Worm (Caenorhabditis elegans) whole organism, dauer: ENCODE results near the gene R02F2.9.

Experiments used
- unc-62 ChIP-seq: sonication (generic microtip); optimal IDR thresholded peaks from 2 replicates; lab custom pipeline; 2017; ENCODE audit warnings: missing biosample characterization, missing genetic modification reagents, missing genetic modification characterization

R02F2.9 gene

DNA sequence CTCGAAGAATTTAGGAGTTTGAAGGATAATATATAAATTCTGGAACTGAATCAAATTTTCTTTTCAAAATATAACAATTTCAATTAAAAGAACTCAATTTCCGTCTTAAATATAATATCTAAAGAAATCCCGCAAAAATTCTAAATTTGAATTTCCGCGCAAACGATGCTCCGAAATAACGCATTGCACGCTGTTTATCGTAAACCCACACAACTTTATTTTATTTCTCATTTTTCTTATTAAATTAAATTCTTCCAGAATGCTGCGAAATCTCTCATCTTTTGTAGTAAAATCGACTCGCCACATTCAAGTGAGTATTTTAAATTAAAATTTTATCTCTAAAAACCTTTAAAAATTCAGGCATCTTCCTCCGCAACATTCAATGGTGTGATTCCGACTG, at the start of gene R02F2.9:
Gene R02F2.9, plus strand, starts transcription at position 218 of the 400 bp plus-strand sequence.
- TF ChIP-seq unc-62 (GFP tag; lab: Kevin White, UChicago): no peak

DNA sequence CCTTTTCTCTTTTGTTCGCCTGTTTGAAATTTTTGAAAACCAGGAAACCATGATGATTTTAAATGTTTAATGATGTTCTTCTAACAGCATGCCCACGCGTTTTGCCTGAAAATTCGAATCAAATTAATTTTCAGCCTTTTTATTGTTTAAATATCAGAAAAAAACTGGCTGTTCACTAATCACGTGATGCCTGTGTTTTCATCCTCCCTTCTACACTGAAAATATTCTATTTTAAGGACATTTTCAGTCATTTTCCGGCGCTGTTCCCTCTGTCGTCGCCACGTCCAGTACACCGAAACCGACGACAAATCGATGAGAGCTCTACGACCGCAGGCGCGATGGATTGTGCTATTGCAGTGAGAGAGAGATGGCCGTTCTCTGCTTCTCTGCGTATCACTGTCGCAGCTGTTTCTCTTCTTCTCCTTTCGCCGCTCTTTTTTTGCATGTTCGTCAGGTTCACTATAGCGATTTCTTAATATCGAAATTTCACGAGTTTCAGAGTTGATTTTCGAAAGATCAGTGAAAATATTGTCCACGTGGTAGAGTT, 49.2 kb upstream of the R02F2.9 start, which contains the start of gene F48E8.8:
Gene F48E8.8, minus strand, starts transcription at position 51 of the 547 bp plus-strand sequence.
- TF ChIP-seq unc-62 (GFP tag; lab: Kevin White, UChicago): no peak

DNA sequence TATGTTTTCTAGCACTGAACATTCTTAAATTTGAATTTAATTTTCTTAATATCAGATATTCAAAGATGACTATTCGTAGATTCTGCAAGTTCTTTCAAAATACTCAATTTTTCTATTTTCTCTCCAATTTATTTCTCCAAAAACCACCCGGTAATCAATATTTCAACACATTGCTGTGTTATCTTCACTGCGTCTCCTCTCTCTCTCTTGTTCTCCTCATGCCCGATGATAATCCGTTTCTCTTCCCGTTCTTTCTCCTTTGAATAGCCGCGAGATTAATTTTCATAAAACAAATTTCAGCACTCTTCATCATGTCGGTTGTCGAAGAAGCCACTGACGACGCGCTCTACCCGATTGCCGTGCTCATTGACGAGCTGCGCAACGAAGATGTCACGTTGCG, 48.6 kb upstream of the R02F2.9 start, which contains the start of gene paa-1:
Gene paa-1, plus strand, starts transcription at position 301 of the 400 bp plus-strand sequence.
- no peak for TF ChIP-seq unc-62 (GFP tag; lab: Kevin White, UChicago)

- TF ChIP-seq unc-62 (GFP tag; lab: Kevin White, UChicago): no peak
Measured at ce11 chrIII:5453290-5453689, 45.7 kb upstream of the R02F2.9 start, which contains the start of gene F48E8.4. F48E8.4 (plus strand) TSS chrIII:5453590.

DNA sequence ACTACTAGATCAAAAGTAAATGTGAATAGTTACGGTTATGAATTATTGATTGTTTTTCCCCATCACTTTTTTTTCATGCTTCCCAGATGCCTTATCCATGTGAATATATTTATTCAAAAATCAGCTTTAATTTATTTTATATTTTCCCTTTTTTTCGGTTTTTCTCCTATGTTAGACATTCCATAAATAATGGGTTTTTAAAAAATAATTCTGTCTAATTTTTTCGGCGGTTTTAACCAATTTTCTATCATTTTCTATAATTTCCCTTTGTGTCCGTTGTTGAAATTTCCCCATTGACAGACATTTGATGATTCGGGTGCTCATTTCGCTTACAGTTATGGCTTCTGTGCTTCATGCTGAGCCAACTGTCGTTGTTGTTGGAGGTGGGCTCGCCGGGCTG, 37.9 kb upstream of the R02F2.9 start, which contains the start of gene F48E8.3:
Gene F48E8.3, plus strand, starts transcription at position 301 of the 400 bp plus-strand sequence.
- TF ChIP-seq unc-62 (GFP tag; lab: Kevin White, UChicago): no peak

DNA sequence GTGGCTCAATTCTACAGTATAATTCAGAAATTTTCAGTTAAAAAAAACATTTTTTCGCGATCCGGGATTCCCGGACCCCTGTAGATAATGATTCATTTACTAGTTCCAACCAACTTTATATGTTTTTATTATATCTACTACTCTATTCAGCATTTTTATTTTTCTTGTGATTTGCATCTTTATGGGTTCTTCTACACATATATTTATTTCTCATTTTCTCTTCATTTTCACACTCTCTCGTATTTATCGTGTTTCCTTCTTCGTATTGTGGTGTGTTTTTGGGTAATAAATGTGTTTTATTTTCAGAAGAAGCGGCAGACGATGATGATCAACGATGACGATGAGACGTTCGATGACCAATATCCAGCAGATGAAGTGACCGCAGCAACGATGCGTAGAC, 34.9 kb upstream of the R02F2.9 start, which contains the start of gene F48E8.2:
Gene F48E8.2, plus strand, starts transcription at position 301 of the 400 bp plus-strand sequence.
- no peak for TF ChIP-seq unc-62 (GFP tag; lab: Kevin White, UChicago)

DNA sequence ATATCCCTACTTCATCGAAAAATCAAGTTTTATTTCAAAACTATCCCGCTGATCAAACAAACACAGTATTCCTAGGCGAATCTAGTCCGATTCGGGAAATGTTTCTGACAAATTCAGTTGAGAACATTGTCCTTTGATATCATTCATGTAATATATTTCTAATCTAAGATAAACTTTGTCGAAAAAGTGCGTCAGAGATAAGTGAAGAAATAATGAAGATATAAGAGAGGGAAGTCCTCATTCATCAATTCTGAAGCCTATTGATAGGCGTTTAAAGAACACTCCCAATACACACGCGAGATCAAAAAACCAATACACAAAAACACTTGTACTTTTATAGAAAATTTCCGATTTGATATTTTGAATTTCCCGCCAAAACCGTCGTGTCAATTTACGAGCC, 34.1 kb upstream of the R02F2.9 start:
- no peak for TF ChIP-seq unc-62 (GFP tag; lab: Kevin White, UChicago)

- TF ChIP-seq unc-62 (GFP tag; lab: Kevin White, UChicago): no peak
Measured at ce11 chrIII:5469090-5469489, 29.9 kb upstream of the R02F2.9 start.

DNA sequence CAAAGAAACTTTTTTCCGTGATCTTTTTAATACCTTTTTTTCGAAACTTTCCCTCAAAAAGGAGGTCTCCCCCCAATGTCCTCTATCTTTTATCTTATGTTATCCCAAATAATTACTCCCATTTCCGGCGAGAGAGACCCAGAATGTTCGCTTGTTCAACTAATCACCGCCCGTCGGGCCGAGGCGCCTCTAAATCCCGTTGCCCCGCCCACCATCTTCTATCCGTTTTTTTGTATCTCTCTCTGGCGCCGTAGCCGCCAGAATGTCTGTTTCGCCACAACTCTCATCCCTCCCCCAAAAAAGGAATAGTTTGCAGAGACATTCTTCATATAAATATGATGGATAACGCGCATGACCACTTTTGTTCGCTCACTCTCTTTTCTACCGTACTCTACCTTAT, 26.3 kb upstream of the R02F2.9 start:
- no peak for TF ChIP-seq unc-62 (GFP tag; lab: Kevin White, UChicago)

DNA sequence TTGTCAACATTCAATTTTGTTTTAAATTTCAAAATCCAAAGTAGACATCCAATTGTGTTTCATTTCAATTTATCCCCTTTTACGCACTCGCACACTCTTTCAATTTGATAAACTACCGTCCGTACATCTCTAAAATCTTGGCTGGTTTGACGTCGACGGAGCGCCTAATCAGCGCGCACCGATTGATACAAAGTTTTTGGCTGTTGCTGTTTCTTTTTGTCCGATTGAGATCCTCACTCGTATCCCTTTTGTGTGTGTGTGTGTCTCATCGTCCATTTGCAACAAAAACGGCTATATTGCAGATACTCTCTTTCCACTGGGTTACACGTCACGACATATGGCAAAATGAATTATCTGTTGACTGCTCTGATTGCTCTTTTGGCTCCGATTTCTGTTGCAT, 24.8 kb upstream of the R02F2.9 start, which contains the start of gene lon-1:
Gene lon-1, plus strand, starts transcription at position 301 of the 400 bp plus-strand sequence.
- TF ChIP-seq unc-62 (GFP tag; lab: Kevin White, UChicago): no peak

DNA sequence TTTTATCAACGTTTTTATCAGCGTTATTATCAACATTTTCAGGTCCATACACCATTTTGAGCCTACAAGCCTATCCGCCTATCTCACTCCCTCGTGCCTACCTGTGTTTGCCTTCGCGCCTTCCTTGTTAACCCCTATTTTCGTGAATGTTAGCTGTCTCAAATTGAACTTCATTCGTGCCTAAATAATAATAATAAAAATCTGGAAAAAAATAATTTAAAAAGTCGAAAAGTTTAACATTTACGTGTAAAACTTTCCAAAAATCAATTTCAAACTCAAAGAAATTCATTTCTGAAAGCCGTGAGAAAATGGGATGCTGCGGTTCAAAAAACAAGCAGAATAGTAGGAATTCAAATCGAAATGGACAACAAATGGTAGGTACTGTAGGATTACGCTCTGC, 21.0 kb upstream of the R02F2.9 start, which contains the start of gene R02F2.10:
Gene R02F2.10, plus strand, starts transcription at position 301 of the 400 bp plus-strand sequence.
- no peak for TF ChIP-seq unc-62 (GFP tag; lab: Kevin White, UChicago)

DNA sequence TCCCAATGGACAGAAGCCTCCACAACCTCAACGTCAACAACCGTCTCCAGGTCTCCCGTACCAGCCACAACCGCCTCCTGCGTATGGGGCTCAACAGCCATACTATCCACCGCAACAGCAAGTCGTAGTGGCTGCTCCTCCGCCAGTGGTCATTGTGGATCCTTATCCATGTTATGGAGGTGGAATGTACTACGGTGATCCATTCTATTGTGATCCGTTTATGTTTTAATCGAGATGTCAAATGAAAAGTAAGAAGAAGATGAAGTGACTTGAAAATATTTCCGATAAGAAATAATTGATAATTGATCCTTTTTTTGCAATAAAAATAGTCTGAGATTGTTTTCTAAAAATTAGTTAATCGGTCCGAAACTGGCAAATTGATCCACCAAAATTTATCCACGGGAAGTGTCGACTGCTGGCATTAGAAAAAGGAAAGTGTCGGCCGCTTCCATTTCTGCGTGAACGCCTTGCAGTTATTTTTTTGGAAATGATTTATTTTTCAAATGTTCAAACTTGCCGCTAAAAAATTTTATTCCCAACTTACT, 20.1 kb upstream of the R02F2.9 start, which contains the start of the genes R02F2.6 and R02F2.5:
Gene R02F2.6, minus strand, starts transcription at position 101 of the 545 bp plus-strand sequence.
Gene R02F2.5, plus strand, starts transcription at position 495 of the 545 bp plus-strand sequence.
- TF ChIP-seq unc-62 (GFP tag; lab: Kevin White, UChicago): no peak

DNA sequence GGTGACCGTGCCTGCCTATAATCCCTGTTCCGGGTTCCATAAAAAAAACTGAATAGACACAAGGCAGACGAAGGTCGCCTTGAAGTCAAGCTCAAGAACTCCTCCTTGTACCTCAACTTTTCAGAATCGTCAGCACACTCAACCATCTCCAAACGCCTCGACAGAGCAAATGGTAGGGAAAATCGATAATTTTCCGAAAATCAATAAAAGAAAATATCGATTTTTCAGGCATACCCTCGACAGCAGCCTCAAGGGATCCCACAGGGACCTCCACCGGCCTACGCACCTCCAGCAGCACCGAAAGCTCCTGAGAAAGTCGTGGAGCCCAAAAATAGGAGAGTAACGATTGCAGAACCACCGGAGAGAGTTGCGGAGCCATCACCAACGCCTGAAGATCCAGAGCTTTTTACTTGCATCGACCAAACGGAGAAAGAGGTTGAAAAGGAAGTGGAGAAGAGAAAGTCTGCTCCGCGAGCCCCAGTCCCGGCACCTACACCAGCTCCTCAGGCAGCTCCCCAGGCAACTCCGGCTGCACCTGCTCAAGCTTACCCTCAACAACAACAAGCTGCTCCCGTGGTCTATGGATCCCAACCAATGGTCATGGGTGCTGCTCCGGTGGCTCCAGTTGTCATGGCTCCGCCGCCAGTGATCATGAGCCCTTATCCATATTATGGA, 19.4 kb upstream of the R02F2.9 start:
- TF ChIP-seq unc-62 (GFP tag; lab: Kevin White, UChicago): no peak

DNA sequence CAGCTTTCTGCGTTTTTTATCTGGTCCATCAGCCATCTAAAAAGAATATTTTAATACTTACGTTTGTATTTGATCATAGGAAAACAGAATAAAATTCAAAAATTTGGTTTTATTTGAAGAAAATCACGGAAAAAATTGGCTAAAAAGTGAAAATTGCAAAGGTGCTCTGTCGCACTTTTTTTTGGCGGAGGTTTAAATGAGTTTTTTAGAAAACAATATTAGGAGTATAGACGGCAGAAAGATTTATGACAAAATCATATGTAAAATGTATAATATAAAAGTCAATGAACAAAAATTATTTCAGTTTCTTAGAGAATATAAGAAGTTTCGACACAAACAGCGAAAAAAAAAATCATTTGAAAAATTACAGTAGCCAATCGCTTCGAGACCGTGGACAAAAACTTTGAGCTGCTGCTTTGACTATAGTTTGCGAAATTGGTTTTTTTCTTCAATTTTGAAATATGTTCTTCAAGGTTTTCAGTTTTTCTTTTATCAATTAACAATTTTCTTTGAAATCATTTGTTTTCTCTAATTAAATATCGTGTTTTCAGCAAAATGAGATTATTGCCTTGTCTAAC, 15.2 kb upstream of the R02F2.9 start, which contains the start of the genes R02F2.7 and R02F2.4:
Gene R02F2.7, minus strand, starts transcription at position 36 of the 578 bp plus-strand sequence.
Gene R02F2.4, plus strand, starts transcription at position 552 of the 578 bp plus-strand sequence.
- no peak for TF ChIP-seq unc-62 (GFP tag; lab: Kevin White, UChicago)

DNA sequence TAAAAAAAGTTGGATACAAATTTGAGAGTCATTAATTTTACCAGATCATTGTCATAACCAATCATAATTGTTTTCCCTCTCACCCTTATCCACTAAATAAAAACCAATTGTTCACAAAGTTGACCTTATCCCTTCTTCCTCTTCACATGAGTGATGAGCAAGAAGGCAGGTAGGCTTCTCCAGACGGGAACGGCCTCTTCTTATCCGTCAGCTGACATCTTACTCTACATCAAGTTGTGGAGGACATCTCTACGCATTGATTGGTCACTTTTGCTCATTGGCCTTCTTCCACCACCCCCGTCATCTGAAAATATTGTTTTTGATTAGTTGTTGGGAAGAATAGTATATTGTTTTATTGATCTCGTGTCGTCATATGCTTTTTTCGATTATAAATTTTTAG, 12.6 kb upstream of the R02F2.9 start:
- no peak for TF ChIP-seq unc-62 (GFP tag; lab: Kevin White, UChicago)
